Worm (Caenorhabditis elegans): ENCODE results near the gene pah-1.

DNA sequence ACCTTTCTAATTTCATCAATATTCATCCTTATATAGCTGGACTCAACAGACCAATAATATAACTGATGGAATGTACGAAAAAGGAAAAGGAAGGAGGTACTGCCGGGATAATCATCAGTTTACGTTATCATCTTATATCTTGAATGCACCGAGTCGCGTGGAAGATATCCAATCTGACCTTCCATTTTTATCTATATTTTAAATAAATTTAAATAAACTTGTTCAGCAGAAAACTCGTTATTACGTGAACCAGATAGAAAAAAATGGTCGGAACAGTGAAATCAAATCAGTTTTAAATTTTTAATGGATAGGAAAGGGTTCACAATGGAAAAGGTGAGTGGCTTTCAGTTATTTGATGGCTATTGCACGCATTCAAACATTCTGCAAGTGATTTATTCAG, at the start of gene pah-1:
- TF ChIP-seq pha-4 (GFP tag; IDR thresholded peaks at IDR 0.05) (no peak), pha-4 (tag; optimal IDR thresholded peaks at IDR 0.05) (no peak), lin-38 (GFP tag; IDR thresholded peaks at IDR 0.05) (no peak), skn-1 (tag; optimal IDR thresholded peaks at IDR 0.05) (no peak), daf-8 (GFP tag; IDR thresholded peaks at IDR 0.05) (no peak), tag-97 (GFP tag; IDR thresholded peaks at IDR 0.05) (no peak)
